Worm (Caenorhabditis elegans): ENCODE results near the gene cul-2.

Gene cul-2

DNA sequence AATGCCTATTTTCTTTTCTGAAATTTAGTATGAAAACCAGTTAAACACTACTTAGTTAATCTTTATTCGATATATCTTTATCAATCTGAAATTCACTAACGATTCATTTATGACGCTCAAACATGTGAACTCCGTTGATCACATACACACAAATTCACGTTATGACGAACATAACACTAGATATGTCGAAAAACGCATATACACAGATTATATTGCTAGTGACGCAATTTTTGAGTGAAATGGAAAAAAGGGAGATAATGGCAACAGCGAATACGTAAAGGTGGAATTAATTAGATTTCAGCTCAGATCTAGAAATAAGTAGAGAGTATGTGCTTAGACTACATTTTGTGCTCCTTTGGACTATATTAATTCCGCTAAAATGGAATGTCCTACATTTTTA lies 29.8 kb downstream of the cul-2 start:
- TF ChIP-seq mxl-3 (GFP tag; optimal IDR thresholded peaks at IDR 0.05), result no peak
- TF ChIP-seq dmd-6 (GFP tag; IDR thresholded peaks at IDR 0.05), result no peak

DNA sequence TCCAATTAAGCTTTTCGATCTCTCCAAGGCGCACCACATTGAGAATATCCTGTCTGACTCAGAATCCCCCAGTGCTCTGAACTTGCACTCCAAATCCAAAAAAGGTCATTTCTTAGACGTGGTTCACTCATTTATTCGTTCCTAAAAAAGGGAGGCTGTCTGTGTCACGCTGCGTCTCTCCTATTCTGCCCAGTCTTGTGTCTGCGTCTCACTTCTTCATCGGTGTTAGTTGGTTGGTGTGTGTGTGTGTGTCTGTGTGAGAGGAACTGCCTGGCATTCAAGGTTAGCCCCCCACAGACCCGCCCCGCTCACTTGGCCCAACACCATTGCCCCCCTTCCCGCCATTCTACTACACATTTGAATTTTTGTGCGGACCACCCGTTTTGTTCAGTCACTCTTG lies 30.4 kb downstream of the cul-2 start:
- TF ChIP-seq skn-1 (tag; optimal IDR thresholded peaks at IDR 0.05) (no peak), nhr-42 (GFP tag; IDR thresholded peaks at IDR 0.05) (no peak), egl-27 (tag; optimal IDR thresholded peaks at IDR 0.05) (no peak), nhr-237 (tag; optimal IDR thresholded peaks at IDR 0.05) (no peak), F10B5.3 (tag; optimal IDR thresholded peaks at IDR 0.05) (no peak), ceh-20 (GFP tag; IDR thresholded peaks at IDR 0.05) (no peak), set-16 (GFP tag; IDR thresholded peaks at IDR 0.05) (0 out of 2 replicates have a peak, but pooled peaks have one; percentile 18), zip-11 (GFP tag; IDR thresholded peaks at IDR 0.05) (no peak), nhr-10 (tag; optimal IDR thresholded peaks at IDR 0.05) (no peak), jun-1 (tag; optimal IDR thresholded peaks at IDR 0.05) (no peak), daf-12 (tag; optimal IDR thresholded peaks at IDR 0.05) (no peak), ztf-7 (tag; optimal IDR thresholded peaks at IDR 0.05) (no peak), lin-39 (tag; optimal IDR thresholded peaks at IDR 0.05) (no peak), pha-4 (GFP tag; IDR thresholded peaks at IDR 0.05) (no peak), pha-4 (tag; optimal IDR thresholded peaks at IDR 0.05) (no peak), Y75B8A.6 (GFP tag; IDR thresholded peaks at IDR 0.05) (no peak), Y5F2A.4 (GFP tag; optimal IDR thresholded peaks at IDR 0.05) (no peak), nhr-102 (tag; optimal IDR thresholded peaks at IDR 0.05) (no peak), pqm-1 (tag; optimal IDR thresholded peaks at IDR 0.05) (no peak), lin-1 (GFP tag; IDR thresholded peaks at IDR 0.05) (0 out of 2 replicates have a peak, but pooled peaks have one; percentile 37), aha-1 (tag) (peak; percentile 80), nhr-77 (tag; optimal IDR thresholded peaks at IDR 0.05) (no peak), php-3 (GFP tag; IDR thresholded peaks at IDR 0.05) (no peak), cey-2 (tag; optimal IDR thresholded peaks at IDR 0.05; ENCODE audit: borderline replicate concordance, insufficient read depth) (no peak), ces-1 (GFP tag; optimal IDR thresholded peaks at IDR 0.05) (no peak), F37D6.2 (tag; optimal IDR thresholded peaks at IDR 0.05) (no peak), D1046.2 (GFP tag; IDR thresholded peaks at IDR 0.05) (no peak), ceh-62 (tag; optimal IDR thresholded peaks at IDR 0.05) (no peak), snpc-4 (tag; optimal IDR thresholded peaks at IDR 0.05) (no peak), mes-2 (tag; optimal IDR thresholded peaks at IDR 0.05; ENCODE audit: poor library complexity, severe bottlenecking) (peak; percentile 55), unc-62 (GFP tag; optimal IDR thresholded peaks at IDR 0.05 in 1 of 2) (peak in 1 of 2 experiments; percentile 94), unc-62 (tag; optimal IDR thresholded peaks at IDR 0.05) (no peak), egl-43 (GFP tag; IDR thresholded peaks at IDR 0.05) (peak; percentile 77), ctbp-1 (GFP tag; IDR thresholded peaks at IDR 0.05) (0 out of 2 replicates have a peak, but pooled peaks have one; percentile 28), ZK546.5 (tag; optimal IDR thresholded peaks at IDR 0.05) (no peak), dmd-6 (GFP tag; IDR thresholded peaks at IDR 0.05) (peak; percentile 51), ceh-82 (tag; optimal IDR thresholded peaks at IDR 0.05) (no peak), duxl-1 (tag; optimal IDR thresholded peaks at IDR 0.05; ENCODE audit: poor library complexity) (no peak), unc-130 (GFP tag; optimal IDR thresholded peaks at IDR 0.05) (no peak), saeg-2 (GFP tag; IDR thresholded peaks at IDR 0.05) (no peak), ztf-11 (tag; optimal IDR thresholded peaks at IDR 0.05) (no peak), spr-1 (tag; optimal IDR thresholded peaks at IDR 0.05) (no peak), hlh-11 (tag; optimal IDR thresholded peaks at IDR 0.05) (peak; percentile 68), daf-8 (GFP tag; IDR thresholded peaks at IDR 0.05) (no peak), nhr-6 (tag; optimal IDR thresholded peaks at IDR 0.05) (peak; percentile 2), vab-7 (GFP tag; IDR thresholded peaks at IDR 0.05) (no peak), daf-19 (GFP tag; conservative IDR thresholded peaks at IDR 0.05) (no peak), lin-15B (tag; optimal IDR thresholded peaks at IDR 0.05) (no peak), madf-9 (GFP tag; conservative IDR thresholded peaks at IDR 0.05) (no peak), Y48G9A.11 (GFP tag; IDR thresholded peaks at IDR 0.05) (no peak)
